Fruit fly (Drosophila melanogaster) whole organism, pupa: Measurements from ENCODE around the gene comm2.

Source experiments
- CG10348 ChIP-seq: fragments of 200-800 bp; sonication (Bioruptor generic); IDR thresholded peaks from 2 replicates; pipeline ENCODE4 v1.3.6; 2022; ENCODE audit warnings: missing biosample characterization, missing genetic modification characterization
- CG12605 ChIP-seq: fragments of 200-800 bp; sonication (Bioruptor generic); IDR thresholded peaks from 2 replicates; pipeline ENCODE4 v1.3.6; 2022; ENCODE audit warnings: missing biosample characterization, missing genetic modification characterization
- CG13204 ChIP-seq: fragments of 200-800 bp; sonication (Bioruptor generic); optimal IDR thresholded peaks from 2 replicates; lab custom pipeline; 2018; ENCODE audit warnings: missing biosample characterization, mild to moderate bottlenecking, missing genetic modification characterization, moderate library complexity
- CG14655 ChIP-seq: fragments of 200-800 bp; sonication (Bioruptor generic); optimal IDR thresholded peaks from 3 replicates; lab custom pipeline; 2017; ENCODE audit warnings: mild to moderate bottlenecking, missing biosample characterization, missing genetic modification reagents, missing genetic modification characterization
- CG15710 ChIP-seq: fragments of 200-800 bp; sonication (Bioruptor generic); optimal IDR thresholded peaks from 2 replicates; lab custom pipeline; 2018; ENCODE audit warnings: missing biosample characterization, mild to moderate bottlenecking, missing genetic modification characterization, moderate library complexity
- CG17806 ChIP-seq: fragments of 200-800 bp; sonication (Bioruptor generic); optimal IDR thresholded peaks from 2 replicates; lab custom pipeline; 2018; ENCODE audit warnings: missing biosample characterization, mild to moderate bottlenecking, missing genetic modification characterization, moderate library complexity
- CG32121 ChIP-seq: fragments of 200-800 bp; sonication (Bioruptor generic); IDR thresholded peaks from 2 replicates; pipeline ENCODE4 v1.3.6; 2022; ENCODE audit warnings: missing biosample characterization, missing genetic modification characterization
- CG34367 ChIP-seq: fragments of 200-800 bp; sonication (Bioruptor generic); optimal IDR thresholded peaks from 2 replicates; lab custom pipeline; 2018; ENCODE audit warnings: missing biosample characterization, mild to moderate bottlenecking, missing genetic modification characterization
- CG4496 ChIP-seq: fragments of 200-800 bp; sonication (Bioruptor generic); IDR thresholded peaks from 3 replicates; pipeline ENCODE4 v1.3.6; 2022; ENCODE audit warnings: missing biosample characterization, missing genetic modification characterization
- CG8159 ChIP-seq: fragments of 200-800 bp; sonication (Bioruptor generic); optimal IDR thresholded peaks from 3 replicates; lab custom pipeline; 2018; ENCODE audit warnings: missing biosample characterization, mild to moderate bottlenecking, missing genetic modification characterization, moderate library complexity
- CG8301 ChIP-seq: fragments of 200-800 bp; sonication (Bioruptor generic); optimal IDR thresholded peaks from 2 replicates; lab custom pipeline; 2018; ENCODE audit warnings: missing biosample characterization, mild to moderate bottlenecking, missing genetic modification characterization
- CG9948 ChIP-seq: fragments of 200-800 bp; sonication (Bioruptor generic); optimal IDR thresholded peaks from 2 replicates; lab custom pipeline; 2018; ENCODE audit warnings: missing biosample characterization, mild to moderate bottlenecking, missing genetic modification characterization, moderate library complexity
- D1 ChIP-seq: fragments of 200-800 bp; sonication (Bioruptor generic); optimal IDR thresholded peaks from 2 replicates; lab custom pipeline; 2018; ENCODE audit warnings: missing biosample characterization, mild to moderate bottlenecking, missing genetic modification characterization, moderate library complexity
- EcR ChIP-seq: fragments of 200-800 bp; sonication (Bioruptor generic); optimal IDR thresholded peaks from 3 replicates; lab custom pipeline; 2019; ENCODE audit warnings: missing biosample characterization, missing genetic modification characterization, mild to moderate bottlenecking, moderate library complexity, missing genetic modification reagents
- Ets98B ChIP-seq: fragments of 200-800 bp; sonication (Bioruptor generic); IDR thresholded peaks from 2 replicates; pipeline ENCODE4 v1.3.6; 2022; ENCODE audit warnings: missing biosample characterization, missing genetic modification characterization
- Pif1A ChIP-seq: fragments of 200-800 bp; sonication (Bioruptor generic); optimal IDR thresholded peaks from 3 replicates; lab custom pipeline; 2016; ENCODE audit warnings: missing biosample characterization, missing genetic modification characterization
- Pif1B ChIP-seq: fragments of 200-800 bp; sonication (Bioruptor generic); optimal IDR thresholded peaks from 3 replicates; lab custom pipeline; 2016; ENCODE audit warnings: missing biosample characterization, missing genetic modification characterization
- Snoo ChIP-seq: fragments of 200-800 bp; sonication (Bioruptor generic); optimal IDR thresholded peaks from 3 replicates; lab custom pipeline; 2017; ENCODE audit warnings: missing biosample characterization, mild to moderate bottlenecking, missing genetic modification characterization, inconsistent platforms
- fd96Ca ChIP-seq: fragments of 200-800 bp; sonication (Bioruptor generic); IDR thresholded peaks from 3 replicates; pipeline ENCODE4 v1.3.6; 2022; ENCODE audit warnings: missing biosample characterization, missing genetic modification characterization
- gl ChIP-seq: fragments of 200-800 bp; sonication (Bioruptor generic); optimal IDR thresholded peaks from 2 replicates; lab custom pipeline; 2018; ENCODE audit warnings: missing biosample characterization, mild to moderate bottlenecking, missing genetic modification characterization
- rn ChIP-seq: fragments of 200-800 bp; sonication (Bioruptor generic); IDR thresholded peaks from 2 replicates; pipeline ENCODE4 v1.3.6; 2022; ENCODE audit warnings: missing biosample characterization, missing genetic modification characterization

Gene comm2

DNA sequence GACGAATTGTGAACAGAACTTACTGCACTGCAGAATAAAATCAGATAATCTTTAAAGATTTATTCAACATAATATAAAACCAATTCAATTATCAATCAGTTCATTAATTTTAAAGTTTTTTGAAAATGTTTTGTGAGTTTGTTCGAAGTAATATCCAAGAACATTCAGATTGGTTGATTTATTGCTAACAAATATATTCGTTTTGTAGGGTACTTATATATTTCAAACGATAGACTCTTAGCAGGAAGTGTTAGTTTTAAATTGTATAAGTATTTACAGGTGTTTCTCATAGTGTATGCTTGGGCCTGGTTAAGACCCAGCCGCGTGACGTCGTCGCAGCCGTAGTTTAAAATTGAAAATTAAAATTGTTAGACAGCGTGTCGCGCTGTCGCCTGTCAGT, 8.9 kb upstream of the comm2 start:
- TF ChIP-seq CG15710 (tag; lab: Kevin White, UChicago) (no peak), Pif1B (GFP tag; lab: Kevin White, UChicago) (no peak), Pif1A (GFP tag; lab: Kevin White, UChicago) (no peak), CG4496 (GFP tag; lab: Robert Waterston, UW) (peak; percentile 69; the same call in 1 of the 3 replicates), CG14655 (GFP tag; lab: Kevin White, UChicago) (peak; percentile 67), Snoo (tag; lab: Kevin White, UChicago) (no peak), CG34367 (tag; lab: Kevin White, UChicago) (no peak), gl (no peak), D1 (tag; lab: Kevin White, UChicago) (no peak), rn (GFP tag; lab: Robert Waterston, UW) (no peak), CG10348 (GFP tag; lab: Robert Waterston, UW) (no peak), EcR (GFP tag; lab: Kevin White, UChicago) (no peak), CG9948 (tag; lab: Kevin White, UChicago) (no peak), CG8159 (tag; lab: Kevin White, UChicago) (no peak), Ets98B (GFP tag; lab: Robert Waterston, UW) (peak; percentile 64), CG13204 (no peak), CG17806 (tag; lab: Kevin White, UChicago) (no peak), CG12605 (0 out of 2 replicates have a peak, but pooled peaks have one; percentile 30), CG32121 (GFP tag; lab: Robert Waterston, UW) (peak; percentile 83), CG8301 (tag; lab: Kevin White, UChicago) (peak; percentile 81), fd96Ca (no peak; the same call in 2 of the 3 replicates)

DNA sequence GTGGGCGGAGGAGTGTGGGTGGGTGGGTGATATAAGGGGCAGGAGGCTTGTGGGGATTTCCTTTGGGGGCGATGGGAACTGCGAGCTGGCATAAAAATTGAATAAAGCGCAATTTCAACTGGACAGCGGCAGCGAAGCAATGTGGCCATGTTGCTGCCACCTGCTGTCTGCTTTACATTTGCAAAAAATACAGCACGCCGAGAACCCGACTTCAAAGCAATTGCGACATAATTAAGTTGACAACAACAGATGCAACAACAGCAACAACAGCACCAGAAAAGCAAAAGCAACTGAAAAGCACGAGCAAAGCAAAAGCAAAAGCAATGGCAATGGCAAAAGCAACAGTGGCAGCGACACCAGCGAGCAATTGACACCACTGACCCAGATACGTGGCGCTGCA, 8.5 kb upstream of the comm2 start:
- TF ChIP-seq Ets98B (GFP tag; lab: Robert Waterston, UW) (no peak), CG4496 (GFP tag; lab: Robert Waterston, UW) (no peak), rn (GFP tag; lab: Robert Waterston, UW) (no peak), fd96Ca (0 out of 3 replicates have a peak, but pooled peaks have one; percentile 53)

- TF ChIP-seq fd96Ca (no peak), CG8301 (tag; lab: Kevin White, UChicago) (no peak), CG13204 (no peak)
These were observed 6.5 kb upstream of the comm2 start for dm6 chr3L:15706199-15706598.

DNA sequence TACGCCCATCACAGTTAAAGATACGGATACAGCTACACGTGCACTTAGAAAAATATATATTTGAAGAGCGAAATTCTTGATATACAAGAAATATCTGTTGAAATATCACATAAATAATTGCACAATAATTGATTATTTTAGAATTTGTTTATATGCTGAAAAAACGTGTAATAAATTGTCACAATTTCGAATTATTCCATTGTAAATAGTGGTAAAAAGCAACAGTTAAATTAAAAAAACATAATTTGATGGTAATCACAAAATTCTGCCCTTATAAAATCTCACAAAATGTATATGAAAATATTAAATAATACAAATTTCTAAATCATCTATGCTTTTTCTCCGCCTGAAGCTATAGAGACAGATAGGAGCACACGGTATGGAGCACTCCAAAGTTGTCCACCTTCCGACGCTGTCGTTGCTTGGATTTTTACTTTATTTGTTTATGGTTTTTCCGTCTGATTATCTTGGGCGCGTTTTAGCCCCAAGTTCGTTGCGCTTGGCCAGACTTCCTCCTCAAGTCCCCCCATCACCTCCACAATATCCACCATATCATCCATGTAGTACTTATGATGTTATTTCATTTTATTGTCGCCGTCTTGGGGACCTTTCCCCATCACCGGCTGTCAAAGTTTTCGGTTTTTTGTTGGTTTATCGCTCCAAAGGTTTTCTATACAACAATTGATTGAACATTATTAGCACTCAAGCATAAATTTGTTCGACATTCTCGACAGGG, 4.8 kb upstream of the comm2 start:
- TF ChIP-seq Pif1B (GFP tag; lab: Kevin White, UChicago) (no peak), CG8301 (tag; lab: Kevin White, UChicago) (peak; percentile 64), Pif1A (GFP tag; lab: Kevin White, UChicago) (no peak), CG32121 (GFP tag; lab: Robert Waterston, UW) (no peak), CG34367 (tag; lab: Kevin White, UChicago) (peak; percentile 40), Ets98B (GFP tag; lab: Robert Waterston, UW) (no peak), Snoo (tag; lab: Kevin White, UChicago) (no peak), EcR (GFP tag; lab: Kevin White, UChicago) (peak; percentile 30), gl (no peak), CG14655 (GFP tag; lab: Kevin White, UChicago) (peak; percentile 75), CG13204 (no peak), D1 (tag; lab: Kevin White, UChicago) (no peak), fd96Ca (no peak), CG12605 (no peak), CG8159 (tag; lab: Kevin White, UChicago) (peak; percentile 70), CG9948 (tag; lab: Kevin White, UChicago) (peak; percentile 64), CG15710 (tag; lab: Kevin White, UChicago) (peak; percentile 54), CG10348 (GFP tag; lab: Robert Waterston, UW) (no peak), rn (GFP tag; lab: Robert Waterston, UW) (no peak), CG17806 (tag; lab: Kevin White, UChicago) (peak; percentile 53), CG4496 (GFP tag; lab: Robert Waterston, UW) (no peak)

DNA sequence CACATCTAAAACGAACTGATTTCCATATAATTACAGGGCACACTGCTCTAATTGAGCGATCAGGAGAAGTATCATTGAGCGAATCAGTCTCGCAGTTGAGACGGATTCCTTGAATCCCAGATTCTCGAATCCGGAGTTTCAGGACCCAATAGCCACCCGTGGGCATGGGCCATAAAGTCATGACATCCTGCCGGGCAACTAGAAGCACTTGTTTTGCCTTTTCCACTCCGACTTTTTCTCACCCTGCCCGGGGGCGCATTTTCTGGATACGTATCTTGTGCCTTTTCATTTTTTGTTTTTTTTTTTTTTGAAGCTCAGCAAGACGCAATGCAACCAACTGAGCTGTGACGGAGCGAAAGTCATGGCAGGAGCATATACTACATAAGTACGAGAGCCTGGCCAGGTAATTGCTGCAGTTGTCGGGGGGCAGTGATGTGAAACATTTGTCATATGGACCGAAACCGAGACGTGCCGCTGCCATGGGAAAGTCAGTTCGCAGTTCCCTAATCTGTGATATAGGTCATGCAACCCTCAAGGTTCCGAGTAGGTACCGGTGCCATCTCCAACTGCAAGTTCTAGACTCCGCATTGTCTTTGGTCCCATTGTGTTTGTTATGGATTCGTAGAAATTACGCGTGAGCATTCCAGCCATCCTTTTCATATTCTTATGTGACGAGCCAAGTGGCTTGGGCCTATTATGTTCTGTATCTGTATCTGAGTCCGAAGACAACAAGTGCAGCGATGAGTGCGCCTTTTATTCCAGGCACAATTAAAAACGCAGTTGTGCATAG, 3.9 kb upstream of the comm2 start:
- TF ChIP-seq CG34367 (tag; lab: Kevin White, UChicago) (no peak), Pif1B (GFP tag; lab: Kevin White, UChicago) (no peak), CG10348 (GFP tag; lab: Robert Waterston, UW) (no peak), CG32121 (GFP tag; lab: Robert Waterston, UW) (no peak), CG9948 (tag; lab: Kevin White, UChicago) (no peak), CG15710 (tag; lab: Kevin White, UChicago) (no peak), D1 (tag; lab: Kevin White, UChicago) (no peak), Snoo (tag; lab: Kevin White, UChicago) (no peak), CG4496 (GFP tag; lab: Robert Waterston, UW) (no peak), Pif1A (GFP tag; lab: Kevin White, UChicago) (no peak), EcR (GFP tag; lab: Kevin White, UChicago) (no peak), fd96Ca (no peak)
